Worm (Caenorhabditis elegans) whole organism, L4 larva: ENCODE measurements around the gene C54D10.10.

Experiments
- R02D3.7 ChIP-seq: fragments of 150-350 bp; sonication (generic microtip); optimal IDR thresholded peaks from 3 replicates; lab custom pipeline; 2014; ENCODE audit warnings: missing biosample characterization, missing genetic modification characterization
- T20F7.1 ChIP-seq: fragments of 200-800 bp; sonication (Bioruptor generic); optimal IDR thresholded peaks from 2 replicates; lab custom pipeline; 2018; ENCODE audit warnings: mild to moderate bottlenecking, missing genetic modification characterization, missing compliant biosample characterization
- ZK546.5 ChIP-seq, 2 experiments: sonication (generic microtip); optimal IDR thresholded peaks; 2 replicates each; lab custom pipeline; 2017; ENCODE audit warnings: missing biosample characterization in 2 of 2, missing genetic modification characterization in 2 of 2
- aha-1 ChIP-seq: fragments of 150-350 bp; peaks from one replicate; lab custom pipeline; 2014; ENCODE audit warnings: missing biosample characterization, missing genetic modification characterization
- ceh-82 ChIP-seq: sonication (generic microtip); optimal IDR thresholded peaks from 2 replicates; lab custom pipeline; 2017; ENCODE audit warnings: missing biosample characterization, missing genetic modification characterization
- dve-1 ChIP-seq: sonication (generic microtip); optimal IDR thresholded peaks from 2 replicates; lab custom pipeline; 2017; ENCODE audit warnings: antibody characterized with exemption, mild to moderate bottlenecking, missing genetic modification characterization, missing compliant biosample characterization; ENCODE audit not compliant: insufficient read depth
- lin-38 ChIP-seq: fragments of 200-800 bp; sonication (Bioruptor generic); IDR thresholded peaks from 2 replicates; pipeline ENCODE4 v1.3.6; 2022; ENCODE audit warnings: missing genetic modification reagents, missing genetic modification characterization, missing compliant biosample characterization
- mdt-29 ChIP-seq: fragments of 200-800 bp; sonication (Bioruptor generic); IDR thresholded peaks from 2 replicates; pipeline ENCODE4 v1.3.6; 2022; ENCODE audit warnings: missing genetic modification reagents, missing genetic modification characterization, missing compliant biosample characterization
- nhr-77 ChIP-seq: fragments of 150-350 bp; optimal IDR thresholded peaks from 2 replicates; lab custom pipeline; 2014; ENCODE audit warnings: missing biosample characterization, missing genetic modification characterization
- sdz-12 ChIP-seq: fragments of 200-800 bp; sonication (Bioruptor generic); optimal IDR thresholded peaks from 2 replicates; lab custom pipeline; 2018; ENCODE audit warnings: mild to moderate bottlenecking, missing genetic modification characterization, missing compliant biosample characterization
- snpc-1.2 ChIP-seq: fragments of 200-800 bp; sonication (Bioruptor generic); IDR thresholded peaks from 2 replicates; pipeline ENCODE4 v1.3.6; 2022; ENCODE audit warnings: missing genetic modification reagents, missing genetic modification characterization, missing compliant biosample characterization
- zfp-3 ChIP-seq: fragments of 200-800 bp; sonication (Bioruptor generic); conservative IDR thresholded peaks from 2 replicates; pipeline ENCODE4 v1.3.6; 2022; ENCODE audit warnings: missing genetic modification reagents, missing genetic modification characterization, missing compliant biosample characterization
- ztf-11 ChIP-seq: fragments of 150-350 bp; optimal IDR thresholded peaks from 2 replicates; lab custom pipeline; 2014; ENCODE audit warnings: missing biosample characterization, missing genetic modification characterization

ce11 chrV:12408996-12409395 lies 40.8 kb downstream of the C54D10.10 start:
- no peak for TF ChIP-seq zfp-3 (GFP tag; lab: Robert Waterston, UW)
- TF ChIP-seq dve-1 (tag; lab: Kevin White, UChicago) = peak; percentile 14
- TF ChIP-seq ztf-11 (tag; lab: Kevin White, UChicago) = no peak
- TF ChIP-seq R02D3.7 = no peak
- no peak for TF ChIP-seq ZK546.5 (tag; optimal IDR thresholded peaks at IDR 0.05; lab: Kevin White, UChicago)
- no peak for TF ChIP-seq mdt-29 (GFP tag; lab: Robert Waterston, UW)
- no peak for TF ChIP-seq aha-1 (tag; lab: Kevin White, UChicago)
- TF ChIP-seq T20F7.1 = peak; percentile 29
- no peak for TF ChIP-seq ceh-82 (tag; lab: Kevin White, UChicago)
- no peak for TF ChIP-seq lin-38
- TF ChIP-seq nhr-77 (tag; lab: Kevin White, UChicago) = no peak
- TF ChIP-seq sdz-12 = no peak
- TF ChIP-seq snpc-1.2 (GFP tag; lab: Robert Waterston, UW) = no peak
